Fruit fly (Drosophila melanogaster) whole organism, embryonic: ENCODE results near the gene CG12818.

Experiments
- CG14441 ChIP-seq: fragments of 200-800 bp; sonication (Bioruptor generic); IDR thresholded peaks from 2 replicates; pipeline ENCODE4 v1.3.6; 2022; ENCODE audit warnings: missing biosample characterization, missing genetic modification characterization
- CG5180 ChIP-seq: fragments of 200-800 bp; sonication (Bioruptor generic); optimal IDR thresholded peaks from 3 replicates; lab custom pipeline; 2017; ENCODE audit warnings: missing biosample characterization, missing genetic modification characterization, mild to moderate bottlenecking, moderate library complexity, missing genetic modification reagents
- HLHmδ ChIP-seq: fragments of 200-800 bp; sonication (Bioruptor generic); optimal IDR thresholded peaks from 2 replicates; lab custom pipeline; 2018; ENCODE audit warnings: missing biosample characterization, mild to moderate bottlenecking, missing genetic modification characterization, moderate library complexity
- Oaz ChIP-seq: fragments of 200-800 bp; sonication (Bioruptor generic); IDR thresholded peaks from 2 replicates; pipeline ENCODE4 v1.3.6; 2022; ENCODE audit warnings: missing biosample characterization, missing genetic modification characterization
- Poxn ChIP-seq: fragments of 200-800 bp; sonication (Bioruptor generic); IDR thresholded peaks from 2 replicates; pipeline ENCODE4 v1.3.6; 2022; ENCODE audit warnings: missing biosample characterization, missing genetic modification characterization
- Ptx1 ChIP-seq: fragments of 200-800 bp; sonication (Bioruptor generic); IDR thresholded peaks from 2 replicates; pipeline ENCODE4 v1.3.6; 2022; ENCODE audit warnings: missing biosample characterization, missing genetic modification characterization
- bab2 ChIP-seq: fragments of 200-800 bp; sonication (Bioruptor generic); optimal IDR thresholded peaks from 2 replicates; lab custom pipeline; 2016; ENCODE audit warnings: missing biosample characterization, missing genetic modification characterization
- peb ChIP-seq: fragments of 200-800 bp; sonication (Bioruptor generic); IDR thresholded peaks from 2 replicates; pipeline ENCODE4 v1.3.6; 2022; ENCODE audit warnings: missing biosample characterization, missing genetic modification characterization
- ro ChIP-seq: fragments of 200-800 bp; sonication (Bioruptor generic); IDR thresholded peaks from 2 replicates; pipeline ENCODE4 v1.3.6; 2022; ENCODE audit warnings: missing biosample characterization, missing genetic modification characterization
- sim ChIP-seq: fragments of 200-800 bp; sonication (Bioruptor generic); IDR thresholded peaks from 2 replicates; pipeline ENCODE4 v1.3.6; 2022; ENCODE audit warnings: missing biosample characterization, missing genetic modification characterization

DNA sequence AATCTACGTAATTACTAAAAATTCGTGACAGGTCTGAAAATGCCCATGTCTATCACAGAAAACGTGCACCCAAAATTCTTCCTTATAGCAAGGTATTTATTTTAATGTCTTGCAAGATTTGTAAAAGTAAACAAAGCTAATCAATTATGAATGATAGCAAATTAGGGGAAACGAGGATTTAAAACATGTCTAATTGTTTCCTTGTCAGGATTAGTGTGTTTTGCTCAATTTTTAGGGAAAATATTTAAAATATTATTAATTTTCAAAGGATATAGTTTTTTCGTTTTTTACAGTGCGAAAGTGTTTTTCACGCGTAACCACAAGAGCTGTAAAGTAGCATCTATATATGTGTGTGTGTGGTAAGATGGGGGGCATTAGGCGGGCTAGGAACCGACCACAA is 47.6 kb downstream of the CG12818 start:
- TF ChIP-seq CG5180 (GFP tag; lab: Kevin White, UChicago) = no peak
- TF ChIP-seq HLHmδ (GFP tag; lab: Kevin White, UChicago) = no peak
- no peak for TF ChIP-seq Oaz (GFP tag; lab: Robert Waterston, UW)
- no peak for TF ChIP-seq bab2 (GFP tag; lab: Kevin White, UChicago)
- TF ChIP-seq sim = no peak
- no peak for TF ChIP-seq peb (GFP tag; lab: Robert Waterston, UW)
- no peak for TF ChIP-seq ro (GFP tag; lab: Robert Waterston, UW)
- no peak for TF ChIP-seq Poxn
- no peak for TF ChIP-seq Ptx1 (GFP tag; lab: Robert Waterston, UW)
- TF ChIP-seq CG14441 (GFP tag; lab: Robert Waterston, UW) = no peak
